Worm (Caenorhabditis elegans): ENCODE data around the gene mab-10.

The mab-10 gene

DNA sequence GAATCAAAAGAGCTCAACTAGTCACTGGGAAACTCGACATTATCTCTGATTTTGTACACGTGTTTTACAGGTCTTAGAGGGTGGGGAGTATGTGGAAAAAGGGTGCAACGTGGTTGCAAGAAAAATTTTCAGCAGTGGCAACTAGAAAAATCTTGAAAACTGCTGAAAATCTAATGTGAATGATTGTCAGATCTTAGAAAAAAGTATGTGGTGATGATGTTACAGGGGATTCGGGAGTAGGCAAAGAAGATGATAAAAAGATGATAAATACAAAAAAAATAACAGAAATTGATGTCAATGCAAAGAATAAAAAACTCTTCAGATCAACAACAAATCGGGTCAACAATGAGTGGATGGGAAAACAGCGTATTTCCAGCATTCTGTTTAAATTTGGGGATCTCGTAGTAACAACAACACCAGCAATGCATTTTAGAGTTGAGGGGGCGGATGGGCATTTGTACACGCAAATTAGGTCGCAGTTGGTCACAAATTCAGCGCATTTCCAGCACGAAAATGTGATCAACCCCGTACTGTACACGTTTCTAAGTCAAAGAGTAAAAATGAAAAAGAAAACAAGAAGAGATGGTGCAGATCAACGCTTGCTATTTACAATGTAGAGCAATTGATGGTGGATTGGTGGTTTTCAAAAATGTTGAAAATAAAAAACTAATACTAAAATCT is 15.7 kb downstream of the mab-10 start (continued):
- TF ChIP-seq aha-1 (tag; optimal IDR thresholded peaks at IDR 0.05) (no peak), nhr-237 (tag; optimal IDR thresholded peaks at IDR 0.05) (no peak), pqm-1 (tag; optimal IDR thresholded peaks at IDR 0.05) (no peak), lir-3 (tag; optimal IDR thresholded peaks at IDR 0.05; ENCODE audit: poor library complexity) (no peak), sup-37 (GFP tag; optimal IDR thresholded peaks at IDR 0.05) (no peak), mef-2 (tag; optimal IDR thresholded peaks at IDR 0.05) (no peak), aly-2 (tag; optimal IDR thresholded peaks at IDR 0.05) (no peak), egl-13 (tag; optimal IDR thresholded peaks at IDR 0.05) (no peak), nhr-11 (tag; optimal IDR thresholded peaks at IDR 0.05) (no peak), mab-9 (GFP tag; IDR thresholded peaks at IDR 0.05) (no peak), unc-98 (GFP tag; IDR thresholded peaks at IDR 0.05) (no peak), rnt-1 (tag; optimal IDR thresholded peaks at IDR 0.05) (no peak)

- TF ChIP-seq ama-1 (optimal IDR thresholded peaks at IDR 0.05), result peak; percentile 7
- TF ChIP-seq nhr-85 (tag), result peak; percentile 33
- no peak for TF ChIP-seq nhr-237 (tag; optimal IDR thresholded peaks at IDR 0.05)
Observed at ce11 chrII:10544374-10544908, 16.6 kb downstream of the mab-10 start.

ce11 chrII:10545213-10545612 is 17.3 kb downstream of the mab-10 start:
- TF ChIP-seq tlp-1 (tag; optimal IDR thresholded peaks at IDR 0.05), result no peak
- no peak for TF ChIP-seq elt-2 (tag; optimal IDR thresholded peaks at IDR 0.05)
- TF ChIP-seq aly-2 (tag; optimal IDR thresholded peaks at IDR 0.05), result peak; percentile 7
- no peak for TF ChIP-seq C04F5.9 (tag; optimal IDR thresholded peaks at IDR 0.05)
- peak; percentile 60 for TF ChIP-seq ama-1 (optimal IDR thresholded peaks at IDR 0.05)
- peak; percentile 21 for TF ChIP-seq rnt-1 (tag; optimal IDR thresholded peaks at IDR 0.05)
- TF ChIP-seq pag-3 (tag; optimal IDR thresholded peaks at IDR 0.05; ENCODE audit: borderline replicate concordance, insufficient read depth), result no peak
- TF ChIP-seq irx-1 (tag; optimal IDR thresholded peaks at IDR 0.05), result peak; percentile 9
- TF ChIP-seq mep-1 (tag; optimal IDR thresholded peaks at IDR 0.05), result no peak
- TF ChIP-seq snu-23 (GFP tag; optimal IDR thresholded peaks at IDR 0.05), result no peak
- peak; percentile 4 for TF ChIP-seq nhr-90 (tag; optimal IDR thresholded peaks at IDR 0.05; ENCODE audit: poor library complexity)
- no peak for TF ChIP-seq fkh-10 (GFP tag; optimal IDR thresholded peaks at IDR 0.05)
- TF ChIP-seq sox-4 (tag; optimal IDR thresholded peaks at IDR 0.05), result no peak
- no peak for TF ChIP-seq F16B12.6 (tag; optimal IDR thresholded peaks at IDR 0.05)
- no peak for TF ChIP-seq skn-1 (tag; optimal IDR thresholded peaks at IDR 0.05)
- no peak for TF ChIP-seq efl-1 (optimal IDR thresholded peaks at IDR 0.05)
- peak in 1 of 2 experiments; percentile 87 for TF ChIP-seq efl-1 (GFP tag; optimal IDR thresholded peaks at IDR 0.05 in 1 of 2)
- TF ChIP-seq ces-1 (GFP tag; optimal IDR thresholded peaks at IDR 0.05), result no peak
- TF ChIP-seq lin-35 (GFP tag; optimal IDR thresholded peaks at IDR 0.05), result peak in 1 of 2 experiments; percentile 23

ce11 chrII:10545924-10546783 is 18.3 kb downstream of the mab-10 start:
- TF ChIP-seq dsc-1 (tag; optimal IDR thresholded peaks at IDR 0.05), result peak; percentile 0
- peak; percentile 36 for TF ChIP-seq fkh-8 (tag; optimal IDR thresholded peaks at IDR 0.05)
- TF ChIP-seq ztf-4 (tag; optimal IDR thresholded peaks at IDR 0.05), result no peak
- no peak for TF ChIP-seq nhr-76 (tag; optimal IDR thresholded peaks at IDR 0.05)
- TF ChIP-seq skn-1 (tag; optimal IDR thresholded peaks at IDR 0.05), result no peak
- no peak for TF ChIP-seq lin-39 (tag; optimal IDR thresholded peaks at IDR 0.05)
- TF ChIP-seq tlp-1 (tag; optimal IDR thresholded peaks at IDR 0.05), result no peak
- no peak for TF ChIP-seq Y116A8C.19 (tag; optimal IDR thresholded peaks at IDR 0.05; ENCODE audit: borderline replicate concordance)
- peak; percentile 9 for TF ChIP-seq snu-23 (GFP tag; optimal IDR thresholded peaks at IDR 0.05)
- no peak for TF ChIP-seq sox-4 (tag; optimal IDR thresholded peaks at IDR 0.05)
- no peak for TF ChIP-seq C34B4.2 (tag; optimal IDR thresholded peaks at IDR 0.05)
- no peak for TF ChIP-seq ceh-88 (GFP tag; IDR thresholded peaks at IDR 0.05)
- peak; percentile 13 for TF ChIP-seq nhr-47 (tag; optimal IDR thresholded peaks at IDR 0.05)
- TF ChIP-seq hlh-17 (GFP tag; optimal IDR thresholded peaks at IDR 0.05; ENCODE audit: borderline replicate concordance), result no peak
- no peak for TF ChIP-seq nhr-77 (tag; optimal IDR thresholded peaks at IDR 0.05)
- no peak for TF ChIP-seq xbp-1 (tag; optimal IDR thresholded peaks at IDR 0.05)
- no peak for TF ChIP-seq efl-1 (optimal IDR thresholded peaks at IDR 0.05)
- TF ChIP-seq efl-1 (GFP tag; optimal IDR thresholded peaks at IDR 0.05 in 1 of 2), result peak in 1 of 2 experiments; percentile 70
- TF ChIP-seq ama-1 (optimal IDR thresholded peaks at IDR 0.05), result peak; percentile 9
- no peak for TF ChIP-seq sup-37 (GFP tag; optimal IDR thresholded peaks at IDR 0.05)
- no peak for TF ChIP-seq mef-2 (tag; optimal IDR thresholded peaks at IDR 0.05)
- TF ChIP-seq C16A3.4 (tag; optimal IDR thresholded peaks at IDR 0.05), result no peak

Data from whole organism, L1 larva.